Worm (Caenorhabditis elegans): ENCODE results near the gene T24A6.1.

Gene T24A6.1

DNA sequence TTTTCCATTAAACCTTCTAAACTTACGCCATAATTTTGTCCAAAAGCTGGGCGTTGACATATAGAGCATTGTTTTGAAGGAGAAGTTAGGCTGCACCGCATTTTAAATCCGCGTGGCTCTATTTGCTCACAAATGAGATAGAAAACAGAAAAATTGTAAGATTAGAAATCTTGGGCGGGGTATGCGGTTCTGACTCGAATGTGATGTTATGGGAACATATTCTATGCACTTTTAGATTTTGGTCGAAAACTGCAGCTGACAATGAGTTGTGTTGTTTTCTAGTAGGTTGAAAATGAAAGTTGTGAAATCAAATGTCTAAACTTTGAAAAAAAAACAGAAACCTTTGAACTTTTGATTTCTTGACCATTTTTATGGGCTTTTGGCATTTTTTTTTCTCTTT is 15.5 kb upstream of the T24A6.1 start, which contains the start of gene nhr-222:
nhr-222 (minus strand) TSS at position 101 of the 400 bp plus-strand sequence.
- TF ChIP-seq lin-39 (tag; optimal IDR thresholded peaks at IDR 0.05), result no peak

DNA sequence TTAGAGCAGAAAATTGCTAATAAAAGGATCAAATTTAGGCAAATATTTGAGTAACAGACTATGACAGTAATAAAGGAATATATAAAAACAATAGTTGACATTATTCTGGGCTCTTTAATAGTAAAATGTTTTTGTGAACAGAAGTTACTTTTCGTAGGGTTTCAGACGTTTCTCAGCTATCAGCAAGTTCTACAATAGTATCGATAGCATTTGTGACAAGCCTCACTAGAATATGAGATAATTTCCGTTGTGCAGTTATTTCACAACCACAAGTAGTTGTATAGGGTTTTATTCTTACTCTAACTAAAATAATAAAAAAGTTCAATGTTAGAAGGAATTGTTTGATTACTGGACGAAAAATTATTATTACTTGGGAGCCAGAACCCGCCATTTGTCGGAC is 12.3 kb upstream of the T24A6.1 start, which contains the start of gene srbc-68:
srbc-68 (minus strand) TSS at position 101 of the 400 bp plus-strand sequence.
- TF ChIP-seq nhr-10 (tag; optimal IDR thresholded peaks at IDR 0.05) (no peak), mab-5 (tag; optimal IDR thresholded peaks at IDR 0.05) (no peak), fos-1 (tag; optimal IDR thresholded peaks at IDR 0.05) (no peak), dmd-4 (tag; optimal IDR thresholded peaks at IDR 0.05) (no peak), mbf-1 (tag; optimal IDR thresholded peaks at IDR 0.05) (no peak)

DNA sequence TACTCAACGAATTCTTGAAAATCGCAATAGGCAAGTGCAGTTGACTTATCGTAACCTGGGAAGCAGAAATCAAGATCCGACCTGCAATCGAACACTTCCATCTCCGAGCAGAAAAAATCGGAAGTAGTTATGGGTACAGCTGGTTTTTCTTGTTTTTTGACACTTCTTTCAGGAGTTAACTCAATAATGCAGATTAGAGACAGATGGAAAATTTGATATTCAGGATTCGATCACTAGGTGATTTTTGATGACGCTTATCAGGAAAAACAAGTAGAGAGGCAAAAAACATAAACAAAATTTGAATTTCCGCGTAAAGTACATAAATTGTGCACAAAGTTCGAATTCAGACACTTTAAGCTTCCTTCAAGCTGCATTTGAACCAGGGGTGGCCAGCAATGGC is 10.0 kb upstream of the T24A6.1 start, which contains the start of gene srw-130:
srw-130 (minus strand) TSS at position 101 of the 400 bp plus-strand sequence.
- TF ChIP-seq nhr-23 (tag; optimal IDR thresholded peaks at IDR 0.05), result no peak
- no peak for TF ChIP-seq unc-55 (GFP tag; optimal IDR thresholded peaks at IDR 0.05)
- no peak for TF ChIP-seq blmp-1 (tag; optimal IDR thresholded peaks at IDR 0.05; ENCODE audit: insufficient read depth)
- no peak for TF ChIP-seq ZK546.5 (tag; optimal IDR thresholded peaks at IDR 0.05)
- no peak for TF ChIP-seq ztf-4 (tag; optimal IDR thresholded peaks at IDR 0.05)
- TF ChIP-seq unc-39 (tag; optimal IDR thresholded peaks at IDR 0.05), result no peak

DNA sequence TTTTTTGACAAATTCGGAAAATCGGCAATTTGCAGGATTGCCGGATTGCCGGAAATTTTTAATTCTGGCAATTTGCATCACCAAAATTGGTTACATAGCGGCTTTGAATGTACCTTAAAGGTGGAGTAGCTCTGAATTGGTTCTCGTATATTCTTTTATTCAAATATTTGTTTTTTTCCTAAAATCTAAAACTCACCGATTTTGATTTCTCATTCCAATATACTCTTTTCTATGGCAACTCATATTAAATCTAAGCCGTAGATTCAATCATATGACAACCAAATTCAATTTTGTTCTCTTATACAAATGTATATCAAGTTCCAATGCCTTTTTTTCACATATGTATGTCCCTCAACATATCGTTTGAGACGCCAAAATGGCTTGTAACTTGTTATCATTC is 9.3 kb upstream of the T24A6.1 start, which contains the start of gene sri-21:
sri-21 (plus strand) TSS at position 301 of the 400 bp plus-strand sequence.
- TF ChIP-seq F13H6.1 (tag; optimal IDR thresholded peaks at IDR 0.05), result no peak
- TF ChIP-seq mbf-1 (tag; optimal IDR thresholded peaks at IDR 0.05), result no peak
- no peak for TF ChIP-seq blmp-1 (tag; optimal IDR thresholded peaks at IDR 0.05; ENCODE audit: insufficient read depth)
- no peak for TF ChIP-seq ZK546.5 (tag; optimal IDR thresholded peaks at IDR 0.05)

DNA sequence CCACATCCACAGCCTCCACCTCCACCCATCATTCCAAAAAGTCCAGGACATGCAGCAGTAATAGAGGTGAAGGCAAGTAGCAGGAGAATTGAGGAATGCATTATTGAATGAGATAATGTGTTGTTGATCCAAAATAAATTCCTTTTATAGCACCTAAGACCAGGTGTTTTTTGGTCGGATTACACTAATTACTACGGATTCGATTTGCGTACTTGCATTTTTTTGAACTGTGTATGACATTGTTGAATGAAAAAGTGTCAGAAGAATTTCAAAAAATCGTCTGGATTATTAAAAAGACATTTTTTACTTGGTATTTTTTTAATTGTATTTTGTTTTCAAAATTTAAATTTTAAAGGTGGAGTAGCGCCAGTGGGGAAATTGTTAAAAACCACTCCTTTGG is 7.1 kb upstream of the T24A6.1 start, which contains the start of gene grl-28:
grl-28 (minus strand) TSS at position 101 of the 400 bp plus-strand sequence.
- TF ChIP-seq skn-1 (tag; optimal IDR thresholded peaks at IDR 0.05), result no peak
- no peak for TF ChIP-seq alr-1 (tag; optimal IDR thresholded peaks at IDR 0.05)
- TF ChIP-seq dmd-4 (tag; optimal IDR thresholded peaks at IDR 0.05), result no peak

DNA sequence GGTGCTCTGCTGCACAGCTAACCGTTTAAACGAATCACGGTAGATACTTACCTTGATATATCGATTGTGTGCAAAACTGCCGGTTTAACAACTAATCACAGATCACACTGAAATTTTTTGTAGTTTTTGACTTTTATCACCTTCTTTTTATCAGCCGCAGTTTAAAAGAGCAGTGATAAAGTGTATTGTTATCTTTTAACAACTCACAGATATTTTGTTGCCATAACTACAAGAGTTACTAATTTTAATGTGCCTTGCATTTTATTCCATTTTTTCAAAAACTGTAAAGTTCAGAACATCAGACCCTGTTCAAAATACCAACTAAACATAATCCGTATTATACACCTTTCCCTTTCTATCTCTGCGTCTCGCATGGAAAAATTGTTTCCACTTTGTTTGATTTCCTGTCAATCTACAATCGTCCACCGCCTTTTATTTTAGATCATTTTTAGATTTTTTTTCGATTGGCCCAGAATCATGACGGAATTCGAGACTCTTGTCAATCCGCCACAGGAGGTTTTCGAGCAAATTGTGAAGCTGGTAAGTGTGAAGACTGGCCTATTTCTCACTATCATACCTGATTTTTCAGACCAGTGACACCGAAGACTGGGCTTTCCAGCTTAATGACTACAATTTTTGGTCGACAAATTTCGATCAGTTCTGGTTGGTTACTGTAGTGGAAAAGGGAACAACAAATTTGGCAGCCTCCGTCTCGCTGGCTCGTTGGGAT is 5.9 kb upstream of the T24A6.1 start, which contains the start of gene T24A6.20:
T24A6.20 (plus strand) TSS at position 395 of the 730 bp plus-strand sequence.
- no peak for TF ChIP-seq snpc-4 (tag; optimal IDR thresholded peaks at IDR 0.05)
- TF ChIP-seq lin-13 (GFP tag; optimal IDR thresholded peaks at IDR 0.05), result no peak
- TF ChIP-seq dmd-4 (tag; optimal IDR thresholded peaks at IDR 0.05), result no peak
- no peak for TF ChIP-seq nhr-23 (tag; optimal IDR thresholded peaks at IDR 0.05)
- no peak for TF ChIP-seq elt-3 (tag; optimal IDR thresholded peaks at IDR 0.05)
- no peak for TF ChIP-seq zag-1 (tag; optimal IDR thresholded peaks at IDR 0.05)
- no peak for TF ChIP-seq crh-2 (tag; optimal IDR thresholded peaks at IDR 0.05)
- TF ChIP-seq mbf-1 (tag; optimal IDR thresholded peaks at IDR 0.05), result no peak
- no peak for TF ChIP-seq sem-4 (tag; optimal IDR thresholded peaks at IDR 0.05)
- TF ChIP-seq unc-55 (GFP tag; optimal IDR thresholded peaks at IDR 0.05), result no peak
- no peak for TF ChIP-seq ztf-11 (tag; optimal IDR thresholded peaks at IDR 0.05)

DNA sequence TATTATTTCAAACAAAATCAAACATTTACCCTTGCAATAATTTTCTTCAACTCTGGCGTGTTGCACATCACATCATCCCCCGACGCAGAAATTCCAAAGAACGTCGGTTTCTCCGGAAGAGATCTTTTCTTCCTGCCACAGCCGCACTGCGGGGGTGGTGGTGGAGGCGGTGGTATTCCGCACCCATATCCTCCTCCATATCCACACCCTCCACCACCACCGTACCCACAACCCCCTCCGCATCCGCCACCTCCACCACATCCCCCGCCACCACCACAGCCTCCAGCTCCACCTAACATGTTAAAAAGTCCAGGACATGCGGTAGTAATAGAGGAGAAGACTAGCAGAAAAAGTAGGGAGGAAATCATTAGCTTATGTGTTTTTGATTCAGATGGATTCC is 4.0 kb upstream of the T24A6.1 start, which contains the start of gene grl-29:
grl-29 (minus strand) TSS at position 368 of the 400 bp plus-strand sequence.
- TF ChIP-seq peb-1 (tag; optimal IDR thresholded peaks at IDR 0.05) (no peak), nhr-11 (tag; optimal IDR thresholded peaks at IDR 0.05) (no peak), sma-3 (GFP tag; optimal IDR thresholded peaks at IDR 0.05) (no peak), fos-1 (tag; optimal IDR thresholded peaks at IDR 0.05) (no peak), alr-1 (tag; optimal IDR thresholded peaks at IDR 0.05) (no peak), unc-55 (GFP tag; optimal IDR thresholded peaks at IDR 0.05) (no peak), lin-39 (tag; optimal IDR thresholded peaks at IDR 0.05) (no peak), R02D3.7 (tag; optimal IDR thresholded peaks at IDR 0.05) (no peak), egl-27 (tag; optimal IDR thresholded peaks at IDR 0.05) (no peak), mdl-1 (tag; optimal IDR thresholded peaks at IDR 0.05) (no peak)

Data from whole organism, L2 larva.